Worm (Caenorhabditis elegans): Measurements from ENCODE around the gene srw-19.

ce11 chrV:15315827-15316527 lies 34.8 kb upstream of the srw-19 start, which contains the start of the genes srt-22 and nhr-246:
- no peak for TF ChIP-seq unc-39 (tag; optimal IDR thresholded peaks at IDR 0.05)
- no peak for TF ChIP-seq lin-39 (tag; optimal IDR thresholded peaks at IDR 0.05)
- TF ChIP-seq ceh-9 (tag; optimal IDR thresholded peaks at IDR 0.05): no peak
- TF ChIP-seq aly-2 (tag; optimal IDR thresholded peaks at IDR 0.05): no peak
- no peak for TF ChIP-seq nhr-12 (tag; optimal IDR thresholded peaks at IDR 0.05)
- TF ChIP-seq nhr-11 (tag; optimal IDR thresholded peaks at IDR 0.05): no peak
- TF ChIP-seq fos-1 (tag; optimal IDR thresholded peaks at IDR 0.05): no peak
- TF ChIP-seq ama-1 (optimal IDR thresholded peaks at IDR 0.05): no peak
- TF ChIP-seq nhr-76 (tag; optimal IDR thresholded peaks at IDR 0.05): no peak
- no peak for TF ChIP-seq elt-3 (tag; optimal IDR thresholded peaks at IDR 0.05)
